Worm (Caenorhabditis elegans): ENCODE data around the gene Y43F8B.20.

Gene Y43F8B.20

DNA sequence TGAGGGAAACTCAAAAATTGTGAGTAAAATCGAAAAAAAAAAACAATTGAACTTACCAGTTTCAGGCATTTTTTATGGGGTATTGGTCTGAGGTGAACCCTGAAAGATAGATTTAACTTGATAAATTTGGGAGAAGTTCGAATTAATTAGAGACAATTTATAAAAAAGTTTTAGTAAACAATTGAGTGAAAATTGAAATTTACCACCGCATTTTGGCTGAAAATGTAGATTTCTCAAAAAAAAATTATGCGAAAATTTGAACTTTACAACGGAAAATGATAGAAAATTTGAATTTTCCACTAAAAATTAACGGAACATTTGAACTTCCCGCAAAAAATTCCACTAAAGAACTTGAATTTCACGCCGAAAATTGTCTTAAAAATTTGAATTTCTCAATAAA, 3.5 kb downstream of the Y43F8B.20 start, which contains the start of gene Y43F8B.1:
Y43F8B.1 (minus strand) TSS at position 101 of the 400 bp plus-strand sequence.
- TF ChIP-seq ztf-23 (GFP tag; IDR thresholded peaks at IDR 0.05) (no peak), ztf-29 (GFP tag; IDR thresholded peaks at IDR 0.05) (no peak), ref-1 (GFP tag; conservative IDR thresholded peaks at IDR 0.05) (no peak), klf-2 (GFP tag; conservative IDR thresholded peaks at IDR 0.05) (no peak), flt-1 (GFP tag; IDR thresholded peaks at IDR 0.05) (no peak), med-1 (GFP tag; optimal IDR thresholded peaks at IDR 0.05; ENCODE audit: insufficient read depth) (no peak), cog-1 (tag; optimal IDR thresholded peaks at IDR 0.05) (no peak), T22C8.4 (GFP tag; IDR thresholded peaks at IDR 0.05) (no peak), tab-1 (GFP tag; IDR thresholded peaks at IDR 0.05) (no peak)

DNA sequence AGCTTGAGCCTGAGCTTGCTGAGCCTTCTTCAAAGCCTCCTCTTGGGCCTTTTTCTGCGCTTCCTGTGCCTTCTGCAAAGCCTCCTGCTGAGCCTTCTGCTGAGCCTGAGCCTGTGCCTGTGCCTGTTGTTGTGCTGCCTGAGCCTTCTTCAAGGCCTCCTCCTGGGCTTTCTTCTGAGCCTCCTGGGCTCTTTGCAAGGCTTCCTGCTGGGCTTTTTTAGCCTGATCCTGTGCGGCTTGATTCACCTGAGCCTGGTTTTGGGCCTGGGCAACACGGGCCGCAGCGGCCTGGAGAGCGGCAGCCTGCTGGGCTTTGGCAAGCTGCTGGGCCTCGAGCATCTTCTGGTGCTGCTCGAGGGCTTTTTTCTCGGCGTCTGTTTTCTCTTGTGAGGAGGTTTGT, 4.6 kb downstream of the Y43F8B.20 start:
- TF ChIP-seq T22C8.4 (GFP tag; IDR thresholded peaks at IDR 0.05) = no peak
- no peak for TF ChIP-seq flt-1 (GFP tag; IDR thresholded peaks at IDR 0.05)
- TF ChIP-seq med-1 (GFP tag; optimal IDR thresholded peaks at IDR 0.05; ENCODE audit: insufficient read depth) = no peak
- TF ChIP-seq klf-2 (GFP tag; conservative IDR thresholded peaks at IDR 0.05) = no peak
- no peak for TF ChIP-seq ztf-23 (GFP tag; IDR thresholded peaks at IDR 0.05)
- TF ChIP-seq cog-1 (tag; optimal IDR thresholded peaks at IDR 0.05) = no peak
- TF ChIP-seq ref-1 (GFP tag; conservative IDR thresholded peaks at IDR 0.05) = no peak
- TF ChIP-seq tab-1 (GFP tag; IDR thresholded peaks at IDR 0.05) = no peak
- no peak for TF ChIP-seq ztf-29 (GFP tag; IDR thresholded peaks at IDR 0.05)

DNA sequence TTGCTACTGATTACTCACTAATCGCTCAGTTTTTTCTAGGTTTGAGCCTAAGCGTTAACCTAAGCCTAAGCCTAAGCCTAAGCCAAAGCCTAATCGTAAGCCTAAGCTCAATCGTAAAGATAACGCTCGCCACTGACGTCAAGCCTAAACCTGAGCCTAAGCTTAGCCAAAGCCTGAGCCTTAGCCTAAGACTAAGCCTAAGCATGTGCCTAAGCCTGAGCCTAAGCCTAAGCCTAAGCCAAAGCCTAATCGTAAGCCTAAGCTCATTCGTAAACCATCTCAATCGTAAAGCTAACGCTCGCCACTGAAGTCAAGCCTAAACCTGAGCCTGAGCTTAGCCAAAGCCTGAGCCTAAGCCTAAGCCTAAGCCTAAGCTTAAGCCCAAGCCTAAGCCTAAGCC, 6.1 kb downstream of the Y43F8B.20 start:
- TF ChIP-seq cog-1 (tag; optimal IDR thresholded peaks at IDR 0.05) = no peak
- no peak for TF ChIP-seq T22C8.4 (GFP tag; IDR thresholded peaks at IDR 0.05)
- TF ChIP-seq ztf-29 (GFP tag; IDR thresholded peaks at IDR 0.05) = no peak; the same call in 1 of the 2 replicates
- no peak for TF ChIP-seq ztf-23 (GFP tag; IDR thresholded peaks at IDR 0.05)
- no peak for TF ChIP-seq tab-1 (GFP tag; IDR thresholded peaks at IDR 0.05)
- no peak for TF ChIP-seq ref-1 (GFP tag; conservative IDR thresholded peaks at IDR 0.05)
- no peak for TF ChIP-seq klf-2 (GFP tag; conservative IDR thresholded peaks at IDR 0.05)
- no peak for TF ChIP-seq flt-1 (GFP tag; IDR thresholded peaks at IDR 0.05)
- TF ChIP-seq med-1 (GFP tag; optimal IDR thresholded peaks at IDR 0.05; ENCODE audit: insufficient read depth) = no peak

DNA sequence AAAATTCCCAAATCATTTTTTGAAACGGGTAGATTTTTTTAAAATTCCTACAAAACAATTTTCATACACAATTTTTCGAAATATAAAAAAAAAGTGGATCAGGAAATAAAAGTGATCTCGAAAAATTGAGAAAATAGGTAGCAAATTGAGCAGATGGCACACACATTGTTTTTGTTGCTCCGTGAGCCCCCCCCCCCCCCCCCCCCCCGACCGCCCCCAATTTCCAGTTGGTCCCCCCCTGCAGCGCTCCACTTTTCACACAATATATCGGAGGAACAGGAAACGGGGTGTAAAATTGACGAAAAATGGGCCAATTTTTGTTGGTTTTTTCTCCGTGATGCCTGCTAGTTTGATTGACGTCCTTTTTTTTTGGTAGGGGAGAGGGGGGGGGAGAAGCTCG, 8.7 kb downstream of the Y43F8B.20 start:
- no peak for TF ChIP-seq flt-1 (GFP tag; IDR thresholded peaks at IDR 0.05)
- TF ChIP-seq klf-2 (GFP tag; conservative IDR thresholded peaks at IDR 0.05) = no peak
- TF ChIP-seq ref-1 (GFP tag; conservative IDR thresholded peaks at IDR 0.05) = no peak
- TF ChIP-seq med-1 (GFP tag; optimal IDR thresholded peaks at IDR 0.05; ENCODE audit: insufficient read depth) = no peak
- TF ChIP-seq ztf-29 (GFP tag; IDR thresholded peaks at IDR 0.05) = no peak
- TF ChIP-seq T22C8.4 (GFP tag; IDR thresholded peaks at IDR 0.05) = no peak
- no peak for TF ChIP-seq ztf-23 (GFP tag; IDR thresholded peaks at IDR 0.05)
- TF ChIP-seq tab-1 (GFP tag; IDR thresholded peaks at IDR 0.05) = no peak
- TF ChIP-seq cog-1 (tag; optimal IDR thresholded peaks at IDR 0.05) = no peak

DNA sequence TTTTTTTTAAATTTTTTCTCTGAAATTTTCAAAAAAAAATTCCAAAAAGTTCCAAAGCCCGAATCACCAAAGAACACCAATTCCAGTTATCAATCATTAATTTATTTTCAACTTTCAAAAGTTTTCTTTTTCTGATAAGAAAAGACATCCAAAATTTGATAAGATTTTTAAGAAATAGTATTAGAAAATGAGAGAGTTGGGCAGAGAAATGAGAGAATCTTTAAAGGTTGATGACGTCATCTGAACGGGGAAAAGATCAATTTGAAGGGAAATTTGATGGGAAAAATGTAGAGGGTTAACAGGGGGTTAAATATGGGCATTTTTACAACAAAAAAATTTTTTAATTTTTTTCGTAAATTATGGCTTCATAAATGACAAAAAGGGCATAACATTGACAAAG, 16.1 kb downstream of the Y43F8B.20 start:
- no peak for TF ChIP-seq ztf-29 (GFP tag; IDR thresholded peaks at IDR 0.05)
- TF ChIP-seq ref-1 (GFP tag; conservative IDR thresholded peaks at IDR 0.05) = no peak
- TF ChIP-seq klf-2 (GFP tag; conservative IDR thresholded peaks at IDR 0.05) = no peak
- TF ChIP-seq med-1 (GFP tag; optimal IDR thresholded peaks at IDR 0.05; ENCODE audit: insufficient read depth) = no peak
- TF ChIP-seq flt-1 (GFP tag; IDR thresholded peaks at IDR 0.05) = no peak
- TF ChIP-seq cog-1 (tag; optimal IDR thresholded peaks at IDR 0.05) = no peak
- TF ChIP-seq tab-1 (GFP tag; IDR thresholded peaks at IDR 0.05) = no peak
- TF ChIP-seq ztf-23 (GFP tag; IDR thresholded peaks at IDR 0.05) = no peak
- TF ChIP-seq T22C8.4 (GFP tag; IDR thresholded peaks at IDR 0.05) = no peak

DNA sequence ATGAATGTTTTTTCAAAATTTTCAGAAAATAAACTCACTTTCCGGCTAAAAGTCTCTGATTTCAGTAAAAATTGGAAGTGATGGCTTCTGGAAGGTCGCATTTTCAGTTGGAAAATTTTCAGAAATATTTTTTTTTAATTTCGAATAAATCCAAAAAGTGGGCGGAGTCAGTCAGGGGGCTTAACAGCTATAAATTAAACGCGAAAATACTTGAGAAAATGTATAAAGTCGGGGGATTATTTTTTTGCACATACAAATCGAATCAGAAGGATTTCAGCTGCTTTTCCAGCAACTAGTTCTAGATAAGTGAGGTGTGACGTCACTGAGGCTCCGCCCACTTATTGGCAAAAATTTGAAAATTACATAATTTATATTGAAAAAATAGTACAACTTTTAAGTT, 16.6 kb downstream of the Y43F8B.20 start, which contains the start of gene Y43F8B.2:
Y43F8B.2 (minus strand) TSS at position 101 of the 400 bp plus-strand sequence.
- TF ChIP-seq ztf-23 (GFP tag; IDR thresholded peaks at IDR 0.05) (no peak), klf-2 (GFP tag; conservative IDR thresholded peaks at IDR 0.05) (no peak), T22C8.4 (GFP tag; IDR thresholded peaks at IDR 0.05) (no peak), flt-1 (GFP tag; IDR thresholded peaks at IDR 0.05) (no peak), med-1 (GFP tag; optimal IDR thresholded peaks at IDR 0.05; ENCODE audit: insufficient read depth) (no peak), cog-1 (tag; optimal IDR thresholded peaks at IDR 0.05) (no peak), ref-1 (GFP tag; conservative IDR thresholded peaks at IDR 0.05) (no peak), ztf-29 (GFP tag; IDR thresholded peaks at IDR 0.05) (no peak), tab-1 (GFP tag; IDR thresholded peaks at IDR 0.05) (no peak)

DNA sequence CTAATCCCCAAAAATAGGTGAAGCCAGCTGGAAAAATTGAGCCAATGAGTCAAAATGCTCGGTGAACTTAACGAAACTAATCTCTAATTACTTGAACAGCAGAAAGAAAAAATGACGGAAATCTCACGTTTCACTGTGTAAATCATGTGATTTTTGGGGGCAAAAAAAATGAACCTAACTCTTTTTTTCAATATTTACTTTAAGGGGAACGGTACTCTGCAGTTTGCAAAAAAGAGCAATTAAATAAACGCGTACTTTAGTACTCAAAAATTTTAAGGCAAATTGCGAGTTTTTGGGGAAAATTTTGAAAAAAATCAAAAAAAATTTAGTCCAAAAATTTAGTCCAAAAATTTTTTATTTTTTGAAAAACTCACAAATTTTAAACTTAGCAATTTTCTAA, 18.6 kb downstream of the Y43F8B.20 start:
- TF ChIP-seq flt-1 (GFP tag; IDR thresholded peaks at IDR 0.05) (no peak), T22C8.4 (GFP tag; IDR thresholded peaks at IDR 0.05) (no peak), cog-1 (tag; optimal IDR thresholded peaks at IDR 0.05) (no peak), klf-2 (GFP tag; conservative IDR thresholded peaks at IDR 0.05) (no peak)

DNA sequence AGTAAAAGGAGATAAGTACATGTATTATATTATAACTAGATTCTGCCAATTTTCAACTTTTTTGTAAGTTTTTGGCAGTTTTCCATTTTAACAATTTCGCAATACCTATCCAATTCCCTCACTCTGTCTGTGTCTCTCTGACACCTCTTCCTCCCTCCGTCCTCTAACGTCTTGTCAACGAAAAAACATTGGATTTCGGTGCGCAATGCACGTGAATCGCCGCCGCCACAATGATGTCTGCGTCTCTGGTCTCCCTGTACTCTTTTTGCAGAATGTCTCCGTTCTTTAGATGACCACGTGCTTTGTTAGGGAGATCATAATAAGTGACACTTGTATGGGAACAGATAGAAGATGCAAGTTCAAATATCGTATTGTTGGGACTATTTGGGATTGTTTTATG, 20.4 kb downstream of the Y43F8B.20 start:
- TF ChIP-seq flt-1 (GFP tag; IDR thresholded peaks at IDR 0.05) = 0 out of 2 replicates have a peak, but pooled peaks have one; percentile 7
- no peak for TF ChIP-seq T22C8.4 (GFP tag; IDR thresholded peaks at IDR 0.05)
- TF ChIP-seq ref-1 (GFP tag; conservative IDR thresholded peaks at IDR 0.05) = no peak
- TF ChIP-seq ztf-23 (GFP tag; IDR thresholded peaks at IDR 0.05) = no peak
- TF ChIP-seq klf-2 (GFP tag; conservative IDR thresholded peaks at IDR 0.05) = no peak
- TF ChIP-seq med-1 (GFP tag; optimal IDR thresholded peaks at IDR 0.05; ENCODE audit: insufficient read depth) = no peak
- no peak for TF ChIP-seq ztf-29 (GFP tag; IDR thresholded peaks at IDR 0.05)
- no peak for TF ChIP-seq tab-1 (GFP tag; IDR thresholded peaks at IDR 0.05)
- TF ChIP-seq cog-1 (tag; optimal IDR thresholded peaks at IDR 0.05) = peak; percentile 84

DNA sequence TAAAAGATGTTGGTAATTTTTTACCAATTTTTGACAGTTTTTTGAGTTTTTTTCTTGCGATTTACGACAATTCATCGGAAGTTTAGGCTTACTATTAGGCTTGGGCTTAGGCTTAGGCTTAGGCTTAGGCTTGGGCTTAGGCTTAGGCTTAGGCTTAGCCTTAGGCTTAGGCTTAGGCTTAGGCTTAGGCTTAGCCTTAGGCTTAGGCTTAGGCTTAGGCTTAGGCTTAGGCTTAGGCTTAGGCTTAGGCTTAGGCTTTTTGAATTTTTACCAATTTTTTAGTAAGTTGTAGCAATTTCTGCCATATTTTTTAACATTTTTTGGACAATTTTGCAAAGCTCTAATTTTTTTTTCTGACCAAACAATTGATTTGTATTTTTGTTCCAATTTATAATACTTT, 21.1 kb downstream of the Y43F8B.20 start:
- peak; percentile 87 for TF ChIP-seq ztf-29 (GFP tag; IDR thresholded peaks at IDR 0.05)

DNA sequence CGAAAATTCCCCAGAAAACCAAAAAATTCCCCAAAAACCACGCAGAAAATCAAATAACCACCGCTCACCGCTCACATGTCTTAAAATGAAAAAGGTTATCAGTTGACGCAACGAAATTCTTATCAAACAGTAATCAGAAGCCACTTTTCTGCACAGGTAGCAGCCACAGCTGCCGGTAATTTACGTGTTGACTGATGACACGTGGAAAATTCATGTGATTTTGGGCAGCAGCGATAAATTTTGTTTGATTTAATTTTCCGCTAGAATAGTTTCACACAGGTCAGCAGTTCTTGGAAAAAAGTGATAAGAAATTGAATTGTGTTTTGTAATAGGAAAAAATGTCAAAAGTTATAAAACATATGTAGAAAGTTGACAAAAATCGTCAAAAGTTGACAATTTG, 22.0 kb downstream of the Y43F8B.20 start:
- TF ChIP-seq T22C8.4 (GFP tag; IDR thresholded peaks at IDR 0.05) (no peak), klf-2 (GFP tag; conservative IDR thresholded peaks at IDR 0.05) (no peak), tab-1 (GFP tag; IDR thresholded peaks at IDR 0.05) (no peak), ref-1 (GFP tag; conservative IDR thresholded peaks at IDR 0.05) (no peak), flt-1 (GFP tag; IDR thresholded peaks at IDR 0.05) (no peak), ztf-29 (GFP tag; IDR thresholded peaks at IDR 0.05) (no peak), cog-1 (tag; optimal IDR thresholded peaks at IDR 0.05) (no peak), ztf-23 (GFP tag; IDR thresholded peaks at IDR 0.05) (no peak), med-1 (GFP tag; optimal IDR thresholded peaks at IDR 0.05; ENCODE audit: insufficient read depth) (no peak)

Data from whole organism, midembryonic.